Worm (Caenorhabditis elegans) whole organism, L4 larva: ENCODE results near the gene dif-1.

ENCODE experiments used
- F49E8.2 ChIP-seq: sonication (generic microtip); optimal IDR thresholded peaks from 2 replicates; lab custom pipeline; 2016; ENCODE audit warnings: missing compliant biosample characterization, mild to moderate bottlenecking, missing genetic modification characterization, borderline replicate concordance
- Y48G9A.11 ChIP-seq: fragments of 200-800 bp; sonication (Bioruptor generic); IDR thresholded peaks from 2 replicates; pipeline ENCODE4 v1.3.6; 2022; ENCODE audit warnings: missing genetic modification reagents, missing genetic modification characterization, missing compliant biosample characterization
- aha-1 ChIP-seq: fragments of 150-350 bp; peaks from one replicate; lab custom pipeline; 2014; ENCODE audit warnings: missing biosample characterization, missing genetic modification characterization
- aly-2 ChIP-seq: sonication (generic microtip); optimal IDR thresholded peaks from 2 replicates; lab custom pipeline; 2018; ENCODE audit warnings: missing biosample characterization, missing genetic modification characterization
- ama-1 ChIP-seq: fragments of 150-350 bp; optimal IDR thresholded peaks from 2 replicates; lab custom pipeline; 2014; ENCODE audit warnings: inconsistent platforms, mixed read lengths
- arid-1 ChIP-seq: fragments of 200-800 bp; sonication (Bioruptor generic); conservative IDR thresholded peaks from 2 replicates; pipeline ENCODE4 v1.3.6; 2022; ENCODE audit warnings: missing genetic modification reagents, missing genetic modification characterization, missing compliant biosample characterization
- attf-4 ChIP-seq: sonication (generic microtip); optimal IDR thresholded peaks from 3 replicates; lab custom pipeline; 2017; ENCODE audit warnings: missing biosample characterization, missing genetic modification characterization
- ceh-20 ChIP-seq: fragments of 200-800 bp; sonication (Bioruptor generic); IDR thresholded peaks from 2 replicates; pipeline ENCODE4 v1.3.6; 2022; ENCODE audit warnings: missing genetic modification reagents, missing genetic modification characterization, missing compliant biosample characterization
- ceh-62 ChIP-seq: sonication (generic microtip); optimal IDR thresholded peaks from 2 replicates; lab custom pipeline; 2017; ENCODE audit warnings: missing biosample characterization, missing genetic modification characterization
- ceh-82 ChIP-seq: sonication (generic microtip); optimal IDR thresholded peaks from 2 replicates; lab custom pipeline; 2017; ENCODE audit warnings: missing biosample characterization, missing genetic modification characterization
- ces-1 ChIP-seq: fragments of 150-350 bp; sonication (generic microtip); optimal IDR thresholded peaks from 4 replicates; lab custom pipeline; 2014; ENCODE audit warnings: missing biosample characterization, missing genetic modification reagents, missing genetic modification characterization
- daf-12 ChIP-seq: fragments of 150-350 bp; optimal IDR thresholded peaks from 2 replicates; lab custom pipeline; 2014; ENCODE audit warnings: missing biosample characterization, missing genetic modification reagents, missing genetic modification characterization
- daf-16 ChIP-seq, 3 experiments: sonication (generic microtip); optimal IDR thresholded peaks; 2 replicates each; lab custom pipeline; 2016 to 2017; ENCODE audit warnings: missing genetic modification characterization in 3 of 3, missing genetic modification reagents in 3 of 3, mild to moderate bottlenecking in 2 of 3, missing compliant biosample characterization in 2 of 3, missing biosample characterization in 1 of 3, moderate library complexity in 1 of 3
- daf-19 ChIP-seq: fragments of 200-800 bp; sonication (Bioruptor generic); conservative IDR thresholded peaks from 2 replicates; pipeline ENCODE4 v1.3.6; 2022; ENCODE audit warnings: missing genetic modification characterization, missing compliant biosample characterization
- dve-1 ChIP-seq: sonication (generic microtip); optimal IDR thresholded peaks from 2 replicates; lab custom pipeline; 2017; ENCODE audit warnings: antibody characterized with exemption, mild to moderate bottlenecking, missing genetic modification characterization, missing compliant biosample characterization; ENCODE audit not compliant: insufficient read depth
- egl-27 ChIP-seq: sonication (generic microtip); optimal IDR thresholded peaks from 3 replicates; lab custom pipeline; 2017; ENCODE audit warnings: missing biosample characterization, missing genetic modification reagents, missing genetic modification characterization
- fkh-10 ChIP-seq: fragments of 150-350 bp; optimal IDR thresholded peaks from 2 replicates; lab custom pipeline; 2014; ENCODE audit warnings: missing biosample characterization, missing genetic modification reagents, missing genetic modification characterization
- fos-1 ChIP-seq: fragments of 150-350 bp; optimal IDR thresholded peaks from 2 replicates; lab custom pipeline; 2014; ENCODE audit warnings: missing biosample characterization, missing genetic modification characterization
- hlh-30 ChIP-seq: sonication (generic microtip); optimal IDR thresholded peaks from 2 replicates; lab custom pipeline; 2017; ENCODE audit warnings: antibody characterized with exemption, mild to moderate bottlenecking, missing genetic modification characterization, missing compliant biosample characterization; ENCODE audit not compliant: insufficient read depth
- hmg-1.1 ChIP-seq: fragments of 200-800 bp; sonication (Bioruptor generic); IDR thresholded peaks from 2 replicates; pipeline ENCODE4 v1.3.6; 2022; ENCODE audit warnings: missing genetic modification reagents, missing genetic modification characterization, missing compliant biosample characterization
- lin-1 ChIP-seq: fragments of 200-800 bp; sonication (Bioruptor generic); IDR thresholded peaks from 2 replicates; pipeline ENCODE4 v1.3.6; 2022; ENCODE audit warnings: missing genetic modification reagents, missing genetic modification characterization, missing compliant biosample characterization
- lin-15B ChIP-seq: fragments of 150-350 bp; sonication (generic microtip); optimal IDR thresholded peaks from 3 replicates; lab custom pipeline; 2014; ENCODE audit warnings: missing biosample characterization, missing genetic modification characterization
- lin-29 ChIP-seq: fragments of 200-800 bp; sonication (Bioruptor generic); IDR thresholded peaks from 2 replicates; pipeline ENCODE4 v1.3.6; 2022; ENCODE audit warnings: missing genetic modification reagents, missing genetic modification characterization, missing compliant biosample characterization
- lin-38 ChIP-seq: fragments of 200-800 bp; sonication (Bioruptor generic); IDR thresholded peaks from 2 replicates; pipeline ENCODE4 v1.3.6; 2022; ENCODE audit warnings: missing genetic modification reagents, missing genetic modification characterization, missing compliant biosample characterization
- lir-3 ChIP-seq: sonication (generic microtip); optimal IDR thresholded peaks from 2 replicates; lab custom pipeline; 2016; ENCODE audit warnings: mild to moderate bottlenecking, missing genetic modification characterization, missing compliant biosample characterization
- lsy-2 ChIP-seq, 2 experiments: fragments of 150-350 bp in 1 of 2; sonication (generic microtip) in 1 of 2; optimal IDR thresholded peaks; 2 replicates each; lab custom pipeline; 2014 to 2017; ENCODE audit warnings: missing biosample characterization in 2 of 2, missing genetic modification characterization in 2 of 2
- madf-5 ChIP-seq, 2 experiments: fragments of 200-800 bp; sonication (Bioruptor generic); IDR thresholded peaks; 2 replicates each; pipeline ENCODE4 v1.3.6; 2022; ENCODE audit warnings: missing compliant biosample characterization in 2 of 2, missing genetic modification characterization in 2 of 2
- madf-9 ChIP-seq: fragments of 200-800 bp; sonication (Bioruptor generic); conservative IDR thresholded peaks from 2 replicates; pipeline ENCODE4 v1.3.6; 2022; ENCODE audit warnings: missing genetic modification reagents, missing genetic modification characterization, missing compliant biosample characterization
- mdl-1 ChIP-seq, 2 experiments: fragments of 150-350 bp in 1 of 2; sonication (generic microtip) in 1 of 2; optimal IDR thresholded peaks; 2 replicates each; lab custom pipeline; 2014 to 2017; ENCODE audit warnings: missing biosample characterization in 2 of 2, missing genetic modification characterization in 2 of 2
- nhr-10 ChIP-seq: fragments of 150-350 bp; optimal IDR thresholded peaks from 2 replicates; lab custom pipeline; 2014; ENCODE audit warnings: missing biosample characterization, missing genetic modification characterization
- nhr-102 ChIP-seq: sonication (generic microtip); optimal IDR thresholded peaks from 2 replicates; lab custom pipeline; 2016; ENCODE audit warnings: mild to moderate bottlenecking, missing genetic modification characterization, moderate library complexity, missing compliant biosample characterization
- nhr-11 ChIP-seq: fragments of 150-350 bp; optimal IDR thresholded peaks from 2 replicates; lab custom pipeline; 2014; ENCODE audit warnings: missing biosample characterization, missing genetic modification characterization
- nhr-111 ChIP-seq: fragments of 200-800 bp; sonication (Bioruptor generic); optimal IDR thresholded peaks from 2 replicates; lab custom pipeline; 2018; ENCODE audit warnings: mild to moderate bottlenecking, missing genetic modification characterization, missing compliant biosample characterization
- nhr-237 ChIP-seq: sonication (generic microtip); optimal IDR thresholded peaks from 2 replicates; lab custom pipeline; 2017; ENCODE audit warnings: missing biosample characterization, missing genetic modification characterization
- nhr-25 ChIP-seq: sonication (generic microtip); optimal IDR thresholded peaks from 2 replicates; lab custom pipeline; 2017; ENCODE audit warnings: missing genetic modification characterization, mild to moderate bottlenecking, missing compliant biosample characterization, antibody characterized with exemption, moderate library complexity, borderline replicate concordance; ENCODE audit not compliant: insufficient read depth
- nhr-28 ChIP-seq: fragments of 150-350 bp; optimal IDR thresholded peaks from 2 replicates; lab custom pipeline; 2014; ENCODE audit warnings: missing biosample characterization, missing genetic modification characterization
- nhr-42 ChIP-seq: fragments of 200-800 bp; sonication (Bioruptor generic); IDR thresholded peaks from 2 replicates; pipeline ENCODE4 v1.3.6; 2022; ENCODE audit warnings: missing genetic modification characterization, missing compliant biosample characterization
- nhr-48 ChIP-seq: sonication (generic microtip); optimal IDR thresholded peaks from 2 replicates; lab custom pipeline; 2016; ENCODE audit warnings: mild to moderate bottlenecking, missing genetic modification characterization, missing compliant biosample characterization
- nhr-76 ChIP-seq: fragments of 150-350 bp; optimal IDR thresholded peaks from 2 replicates; lab custom pipeline; 2014; ENCODE audit warnings: missing biosample characterization, missing genetic modification characterization
- php-3 ChIP-seq: fragments of 200-800 bp; sonication (Bioruptor generic); IDR thresholded peaks from 2 replicates; pipeline ENCODE4 v1.3.6; 2022; ENCODE audit warnings: missing genetic modification reagents, missing genetic modification characterization, missing compliant biosample characterization
- pqm-1 ChIP-seq: sonication (generic microtip); optimal IDR thresholded peaks from 2 replicates; lab custom pipeline; 2017; ENCODE audit warnings: missing biosample characterization, missing genetic modification characterization
- snpc-1.2 ChIP-seq: fragments of 200-800 bp; sonication (Bioruptor generic); IDR thresholded peaks from 2 replicates; pipeline ENCODE4 v1.3.6; 2022; ENCODE audit warnings: missing genetic modification reagents, missing genetic modification characterization, missing compliant biosample characterization
- snpc-4 ChIP-seq: fragments of 150-350 bp; optimal IDR thresholded peaks from 2 replicates; lab custom pipeline; 2014; ENCODE audit warnings: missing biosample characterization, missing genetic modification characterization
- spr-1 ChIP-seq: sonication (generic microtip); optimal IDR thresholded peaks from 2 replicates; lab custom pipeline; 2016; ENCODE audit warnings: mild to moderate bottlenecking, missing genetic modification characterization, missing compliant biosample characterization
- tag-97 ChIP-seq: fragments of 200-800 bp; sonication (Bioruptor generic); IDR thresholded peaks from 2 replicates; pipeline ENCODE4 v1.3.6; 2022; ENCODE audit warnings: missing genetic modification characterization, missing compliant biosample characterization
- unc-130 ChIP-seq: sonication (generic microtip); optimal IDR thresholded peaks from 2 replicates; lab custom pipeline; 2016; ENCODE audit warnings: missing genetic modification reagents, missing genetic modification characterization, missing compliant biosample characterization
- unc-62 ChIP-seq, 3 experiments: fragments of 150-350 bp in 1 of 3; sonication (generic microtip); optimal IDR thresholded peaks in 2 of 3; peaks in 1 of 3; 1 replicate in 1 of 3; 2 replicates in 2 of 3; lab custom pipeline; 2014 to 2017; ENCODE audit warnings: missing biosample characterization in 3 of 3, missing genetic modification characterization in 3 of 3, missing genetic modification reagents in 3 of 3, missing genotype in 1 of 3
- zag-1 ChIP-seq: fragments of 150-350 bp; optimal IDR thresholded peaks from 2 replicates; lab custom pipeline; 2014; ENCODE audit warnings: missing biosample characterization, missing genetic modification characterization
- zfp-2 ChIP-seq: sonication (generic microtip); optimal IDR thresholded peaks from 2 replicates; lab custom pipeline; 2016; ENCODE audit warnings: mild to moderate bottlenecking, missing genetic modification characterization, missing compliant biosample characterization
- zip-2 ChIP-seq: fragments of 150-350 bp; optimal IDR thresholded peaks from 2 replicates; lab custom pipeline; 2014; ENCODE audit warnings: missing biosample characterization, missing genetic modification characterization
- ztf-7 ChIP-seq: fragments of 150-350 bp; optimal IDR thresholded peaks from 2 replicates; lab custom pipeline; 2014; ENCODE audit warnings: missing biosample characterization, missing genetic modification characterization

The dif-1 gene

ce11 chrIV:7505866-7506488 is 46.8 kb downstream of the dif-1 start:
- TF ChIP-seq dve-1 (tag; lab: Kevin White, UChicago) = peak; percentile 46
- no peak for TF ChIP-seq ceh-62 (tag; lab: Kevin White, UChicago)
- no peak for TF ChIP-seq lir-3 (tag; lab: Kevin White, UChicago)
- peak; percentile 31 for TF ChIP-seq unc-130
- no peak for TF ChIP-seq daf-12 (tag; lab: Kevin White, UChicago)
- peak; percentile 71 for TF ChIP-seq snpc-1.2 (GFP tag; lab: Robert Waterston, UW)
- no peak for TF ChIP-seq hlh-30
- no peak for TF ChIP-seq ces-1
- peak; percentile 91 for TF ChIP-seq ama-1 (lab: Kevin White, UChicago)
- TF ChIP-seq nhr-25 (tag; lab: Kevin White, UChicago) = peak; percentile 34
- TF ChIP-seq lin-15B (tag; lab: Kevin White, UChicago) = no peak
- TF ChIP-seq egl-27 (tag; lab: Kevin White, UChicago) = no peak
- TF ChIP-seq nhr-28 = no peak
- no peak for TF ChIP-seq aly-2 (tag; lab: Kevin White, UChicago)
- TF ChIP-seq spr-1 (tag; lab: Kevin White, UChicago) = no peak
- no peak for TF ChIP-seq pqm-1 (tag; lab: Kevin White, UChicago)
- TF ChIP-seq daf-16 (GFP tag; optimal IDR thresholded peaks at IDR 0.05; lab: Kevin White, UChicago) = peak in 1 of 2 experiments; percentile 10
- TF ChIP-seq daf-16 (tag; optimal IDR thresholded peaks at IDR 0.05; lab: Kevin White, UChicago) = peak; percentile 52
- no peak for TF ChIP-seq zag-1 (tag; lab: Kevin White, UChicago)
- TF ChIP-seq nhr-76 (tag; lab: Kevin White, UChicago) = no peak
- peak; percentile 13; the same call in 1 of the 2 replicates for TF ChIP-seq Y48G9A.11 (GFP tag; lab: Robert Waterston, UW)
- peak; percentile 93 for TF ChIP-seq aha-1 (tag; lab: Kevin White, UChicago)
- no peak for TF ChIP-seq madf-9 (GFP tag; lab: Robert Waterston, UW)
- no peak for TF ChIP-seq nhr-102 (tag; lab: Kevin White, UChicago)
- TF ChIP-seq zip-2 (tag; lab: Kevin White, UChicago) = no peak
- no peak for TF ChIP-seq snpc-4
- no peak for TF ChIP-seq fkh-10 (GFP tag; lab: Kevin White, UChicago)
- peak; percentile 53 for TF ChIP-seq lin-38
- TF ChIP-seq lsy-2 (tag; optimal IDR thresholded peaks at IDR 0.05; lab: Kevin White, UChicago) = peak in 1 of 2 experiments; percentile 32
- TF ChIP-seq attf-4 (tag; lab: Kevin White, UChicago) = no peak
- TF ChIP-seq nhr-10 (tag; lab: Kevin White, UChicago) = peak; percentile 32
- no peak for TF ChIP-seq lin-29 (GFP tag; lab: Robert Waterston, UW)
- no peak for TF ChIP-seq nhr-42 (GFP tag; lab: Robert Waterston, UW)
- no peak for TF ChIP-seq lin-1 (GFP tag; lab: Robert Waterston, UW)
- no peak for TF ChIP-seq nhr-237 (tag; lab: Kevin White, UChicago)
- no peak for TF ChIP-seq ceh-20 (GFP tag; lab: Robert Waterston, UW)
- TF ChIP-seq arid-1 = peak; percentile 50; the same call in 1 of the 2 replicates
- no peak for TF ChIP-seq nhr-111 (GFP tag; lab: Kevin White, UChicago)
- no peak for TF ChIP-seq daf-19 (GFP tag; lab: Robert Waterston, UW)
- TF ChIP-seq zfp-2 = no peak
- TF ChIP-seq madf-5 (GFP tag; IDR thresholded peaks at IDR 0.05; lab: Robert Waterston, UW) = no peak
- no peak for TF ChIP-seq ceh-82
- no peak for TF ChIP-seq nhr-11 (tag; lab: Kevin White, UChicago)
- peak in 1 of 2 experiments; percentile 74 for TF ChIP-seq unc-62 (GFP tag; optimal IDR thresholded peaks at IDR 0.05 in 1 of 2; lab: Kevin White, UChicago)
- no peak for TF ChIP-seq unc-62 (tag; optimal IDR thresholded peaks at IDR 0.05; lab: Kevin White, UChicago)
- no peak for TF ChIP-seq hmg-1.1 (GFP tag; lab: Robert Waterston, UW)
- TF ChIP-seq nhr-48 (tag; lab: Kevin White, UChicago) = peak; percentile 1
- TF ChIP-seq mdl-1 (tag; optimal IDR thresholded peaks at IDR 0.05; lab: Kevin White, UChicago) = no peak
- peak; percentile 45 for TF ChIP-seq F49E8.2 (tag; lab: Kevin White, UChicago)
- TF ChIP-seq fos-1 (tag; lab: Kevin White, UChicago) = no peak
- no peak for TF ChIP-seq php-3 (GFP tag; lab: Robert Waterston, UW)
- TF ChIP-seq ztf-7 (tag; lab: Kevin White, UChicago) = no peak
- no peak for TF ChIP-seq tag-97 (GFP tag; lab: Robert Waterston, UW)
